Worm (Caenorhabditis elegans) whole organism, L1 larva: ENCODE measurements around the gene F23A7.3.

ENCODE experiments used
- blmp-1 ChIP-seq: fragments of 150-350 bp; optimal IDR thresholded peaks from 2 replicates; lab custom pipeline; 2014; ENCODE audit warnings: missing biosample characterization, missing genetic modification characterization
- fos-1 ChIP-seq: fragments of 150-350 bp; optimal IDR thresholded peaks from 2 replicates; lab custom pipeline; 2014; ENCODE audit warnings: missing biosample characterization, missing genetic modification characterization
- lin-14 ChIP-seq: fragments of 200-800 bp; sonication (Bioruptor generic); optimal IDR thresholded peaks from 2 replicates; lab custom pipeline; 2018; ENCODE audit warnings: mild to moderate bottlenecking, missing genetic modification characterization, moderate library complexity, missing compliant biosample characterization
- nhr-11 ChIP-seq: fragments of 150-350 bp; optimal IDR thresholded peaks from 2 replicates; lab custom pipeline; 2014; ENCODE audit warnings: missing biosample characterization, missing genetic modification characterization
- nhr-28 ChIP-seq: fragments of 150-350 bp; optimal IDR thresholded peaks from 2 replicates; lab custom pipeline; 2014; ENCODE audit warnings: missing biosample characterization, missing genetic modification characterization
- nhr-77 ChIP-seq: fragments of 150-350 bp; optimal IDR thresholded peaks from 2 replicates; lab custom pipeline; 2014; ENCODE audit warnings: missing biosample characterization, missing genetic modification characterization
- pax-3 ChIP-seq: fragments of 200-800 bp; sonication (Bioruptor generic); optimal IDR thresholded peaks from 2 replicates; lab custom pipeline; 2018; ENCODE audit warnings: mild to moderate bottlenecking, missing genetic modification characterization, moderate library complexity, missing compliant biosample characterization
- skn-1 ChIP-seq: fragments of 150-350 bp; optimal IDR thresholded peaks from 2 replicates; lab custom pipeline; 2014; ENCODE audit warnings: missing biosample characterization, missing genetic modification characterization
- sox-4 ChIP-seq: sonication (generic microtip); optimal IDR thresholded peaks from 2 replicates; lab custom pipeline; 2016; ENCODE audit warnings: missing genetic modification characterization, missing compliant biosample characterization
- swsn-7 ChIP-seq: sonication (generic microtip); optimal IDR thresholded peaks from 2 replicates; lab custom pipeline; 2016; ENCODE audit warnings: missing genetic modification characterization, missing compliant biosample characterization
- unc-130 ChIP-seq: fragments of 150-350 bp; optimal IDR thresholded peaks from 2 replicates; lab custom pipeline; 2017; ENCODE audit warnings: missing biosample characterization, missing genetic modification characterization, inconsistent platforms
- unc-62 ChIP-seq: fragments of 150-350 bp; optimal IDR thresholded peaks from 2 replicates; lab custom pipeline; 2014; ENCODE audit warnings: missing biosample characterization, missing genetic modification reagents, missing genetic modification characterization
- ztf-11 ChIP-seq, 2 experiments: sonication (generic microtip); optimal IDR thresholded peaks; 2 replicates each; lab custom pipeline; 2016 to 2017; ENCODE audit warnings: missing genetic modification characterization in 2 of 2, missing biosample characterization in 1 of 2, missing compliant biosample characterization in 1 of 2
- ztf-4 ChIP-seq: fragments of 150-350 bp; optimal IDR thresholded peaks from 2 replicates; lab custom pipeline; 2014; ENCODE audit warnings: missing biosample characterization, missing genetic modification characterization

- TF ChIP-seq ztf-4 (tag; lab: Kevin White, UChicago) (no peak), unc-62 (GFP tag; lab: Kevin White, UChicago) (no peak), sox-4 (tag; lab: Kevin White, UChicago) (no peak), nhr-11 (no peak), fos-1 (tag; lab: Kevin White, UChicago) (no peak), blmp-1 (tag; lab: Kevin White, UChicago) (no peak), lin-14 (GFP tag; lab: Kevin White, UChicago) (no peak), skn-1 (tag; lab: Kevin White, UChicago) (no peak), ztf-11 (tag; optimal IDR thresholded peaks at IDR 0.05; lab: Kevin White, UChicago) (no peak), nhr-28 (tag; lab: Kevin White, UChicago) (no peak), pax-3 (tag; lab: Kevin White, UChicago) (no peak), nhr-77 (no peak), unc-130 (tag; lab: Kevin White, UChicago) (no peak), swsn-7 (no peak)
These were observed 15.5 kb upstream of the F23A7.3 start for ce11 chrX:16204310-16204709.
